Worm (Caenorhabditis elegans): ENCODE measurements around the gene ZK353.4.

DNA sequence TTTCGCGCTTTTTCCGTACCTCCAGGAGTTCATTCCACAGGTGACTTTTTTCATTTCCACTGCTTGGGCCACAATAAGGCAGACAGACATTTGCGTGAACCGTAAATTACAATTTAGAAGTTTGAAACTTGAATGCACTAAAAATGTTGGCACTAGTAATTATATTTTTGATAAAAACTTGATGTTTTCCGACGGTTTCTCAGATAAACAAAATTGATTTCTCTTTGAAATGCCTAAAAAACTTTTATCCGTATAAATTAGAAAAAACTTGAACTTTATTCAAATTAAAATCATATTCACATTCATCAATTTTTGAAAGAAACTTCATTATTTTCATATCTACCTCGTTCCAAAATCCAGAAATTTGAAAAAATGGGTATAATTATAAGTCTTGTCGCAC lies 6.2 kb upstream of the ZK353.4 start, which contains the start of gene ZK353.3:
- TF ChIP-seq sox-4 (tag; optimal IDR thresholded peaks at IDR 0.05) (no peak), ama-1 (optimal IDR thresholded peaks at IDR 0.05) (no peak), elt-3 (tag; optimal IDR thresholded peaks at IDR 0.05) (no peak), hpl-2 (GFP tag; optimal IDR thresholded peaks at IDR 0.05) (no peak)
